Fruit fly (Drosophila melanogaster): ENCODE results near the gene CG7173.

Gene CG7173

DNA sequence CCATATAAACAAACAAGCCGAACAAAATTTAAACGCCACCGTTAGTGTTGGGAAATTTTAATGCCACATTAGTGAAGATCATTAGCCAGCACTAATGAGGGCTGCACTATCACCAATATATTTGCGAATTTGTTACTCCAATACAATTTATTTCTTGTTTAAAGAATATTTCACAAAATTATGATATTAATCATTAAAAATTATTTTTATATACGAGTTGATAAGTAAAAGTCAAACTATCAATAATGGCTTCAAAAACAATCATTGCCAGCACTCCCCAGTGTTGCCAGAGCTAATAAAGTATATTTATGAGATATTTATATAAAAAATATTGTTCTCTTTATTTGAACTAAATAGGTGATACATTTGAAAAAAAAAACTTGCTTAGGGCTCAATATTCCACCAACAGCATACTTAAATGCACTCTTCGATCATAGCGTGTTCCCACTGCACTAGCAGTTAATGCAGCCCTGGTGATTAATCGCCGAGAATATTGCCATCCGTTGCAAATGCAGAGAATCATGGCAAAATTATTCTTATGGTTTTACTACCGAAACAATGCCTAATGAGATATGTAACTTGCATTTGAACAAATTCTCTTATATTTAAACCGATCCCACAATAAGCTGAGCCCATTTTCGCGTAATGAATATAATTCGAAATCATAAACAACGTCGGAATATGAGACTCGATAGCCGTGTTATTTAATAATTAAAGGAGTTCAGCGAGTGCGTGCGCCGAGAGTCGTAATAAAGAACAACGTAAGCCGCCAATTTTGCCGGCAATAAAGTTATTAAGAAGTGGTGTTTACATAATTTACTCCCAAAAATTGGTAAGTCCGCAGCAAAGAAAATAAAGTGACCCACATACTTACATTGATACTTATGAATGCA lies 42.0 kb downstream of the CG7173 start, which contains the start of the genes SAK and Cdk12:
Gene SAK, minus strand, starts transcription at position 65 of the 893 bp plus-strand sequence.
Gene Cdk12, plus strand, starts transcription at position 484 of the 893 bp plus-strand sequence.
- peak; percentile 86 for TF ChIP-seq CG17801 (GFP tag; optimal IDR thresholded peaks at IDR 0.05; ENCODE audit: partially characterized antibody)

DNA sequence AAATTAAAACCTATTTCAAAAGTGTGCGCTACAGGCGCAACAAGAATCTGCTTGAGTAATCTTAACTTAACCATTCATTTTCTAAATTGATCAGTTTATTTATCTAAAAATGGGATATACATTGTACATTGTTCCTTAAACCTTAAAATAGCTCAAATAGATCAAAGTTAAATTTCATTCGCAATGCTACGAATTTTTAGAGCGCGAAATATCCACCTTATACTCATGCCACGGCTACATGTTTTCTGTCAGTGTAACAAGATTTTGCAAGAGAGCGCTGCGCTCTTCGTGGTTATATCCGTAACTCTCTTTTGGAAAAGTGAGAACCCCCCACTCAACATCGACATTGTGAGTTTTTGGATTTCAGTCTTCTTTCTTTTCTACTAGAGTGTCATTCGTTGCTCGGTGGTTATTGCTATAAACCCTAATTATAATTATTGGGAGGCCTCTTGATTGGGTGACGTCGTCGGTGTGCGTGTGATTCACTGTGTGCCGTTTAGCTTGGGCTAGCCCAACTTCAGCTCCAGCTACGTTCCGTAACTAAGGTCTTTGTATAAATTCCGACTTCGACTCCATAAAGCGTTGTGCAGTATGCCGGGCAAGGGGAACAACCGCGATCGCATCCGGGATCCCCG lies 48.4 kb downstream of the CG7173 start:
- peak; percentile 30 for TF ChIP-seq CG17801 (GFP tag; optimal IDR thresholded peaks at IDR 0.05; ENCODE audit: partially characterized antibody)

DNA sequence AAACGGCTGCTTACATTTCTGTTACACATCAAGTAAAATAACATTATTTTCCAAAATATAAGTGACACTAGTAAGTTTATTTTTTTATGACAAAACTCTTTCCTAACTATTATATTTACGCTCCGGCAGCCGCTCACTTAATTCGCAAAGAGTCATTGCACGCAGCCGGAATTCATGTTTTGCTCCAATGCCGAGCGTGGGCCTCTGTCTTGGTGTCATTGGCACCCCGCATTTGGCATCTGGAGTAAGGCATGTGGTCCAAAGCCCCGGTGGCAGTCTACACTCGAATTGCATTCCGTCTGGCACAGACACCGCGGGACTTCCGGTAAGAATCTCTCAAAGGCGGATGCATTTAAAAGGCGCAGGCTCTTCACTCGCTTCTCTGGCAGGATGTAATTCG lies 49.4 kb downstream of the CG7173 start:
- no peak for TF ChIP-seq CG17801 (GFP tag; optimal IDR thresholded peaks at IDR 0.05; ENCODE audit: partially characterized antibody)

DNA sequence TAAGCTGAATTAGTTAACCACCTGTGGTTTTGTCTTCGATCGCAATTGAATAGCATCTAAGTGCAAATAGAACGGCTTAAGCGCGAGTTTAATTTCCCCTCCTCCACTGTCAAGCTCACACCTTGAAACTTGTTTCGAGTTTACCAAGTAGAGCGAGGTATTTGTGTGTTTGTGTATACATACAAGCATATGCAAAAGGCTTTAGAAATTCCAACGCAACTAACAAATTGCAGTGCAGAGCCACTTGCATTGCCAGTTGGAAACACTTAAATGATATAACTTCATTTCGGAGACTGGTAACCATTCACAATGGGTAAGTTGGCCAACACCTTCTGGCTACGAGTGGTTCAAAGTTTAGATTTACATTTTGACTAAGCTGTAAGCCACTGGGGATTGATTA lies 50.1 kb downstream of the CG7173 start:
- TF ChIP-seq CG17801 (GFP tag; optimal IDR thresholded peaks at IDR 0.05; ENCODE audit: partially characterized antibody), result no peak

DNA sequence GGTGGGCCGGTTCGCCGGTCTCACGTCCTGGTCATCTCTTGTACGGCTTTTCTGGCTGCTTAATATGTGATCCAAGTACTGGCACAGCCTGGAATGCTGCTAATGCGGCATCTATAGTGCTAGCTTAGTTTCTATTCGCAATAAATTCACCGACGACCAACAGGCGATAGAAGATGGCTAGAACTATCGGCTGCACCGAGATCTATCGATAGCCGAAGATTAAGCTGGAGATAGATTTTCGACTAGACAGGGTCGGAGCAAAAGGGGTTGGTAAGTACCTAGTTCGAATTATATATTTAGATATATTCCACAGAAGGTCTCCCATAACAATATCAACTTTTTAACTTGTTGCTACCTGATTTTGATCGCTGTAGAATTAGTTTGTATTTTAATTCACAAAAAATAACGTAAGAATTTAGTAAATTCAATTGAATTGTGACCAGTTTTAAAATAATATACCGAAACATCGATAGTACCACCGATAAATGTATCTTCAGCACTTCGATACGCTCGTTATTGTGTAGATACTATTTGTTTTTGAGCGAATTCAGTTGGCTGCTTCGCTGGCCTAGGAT lies 50.6 kb downstream of the CG7173 start, which contains the start of the genes Glg1 and M6:
Gene Glg1, minus strand, starts transcription at position 185 of the 575 bp plus-strand sequence.
Gene M6, plus strand, starts transcription at position 499 of the 575 bp plus-strand sequence.
- peak; percentile 39 for TF ChIP-seq CG17801 (GFP tag; optimal IDR thresholded peaks at IDR 0.05; ENCODE audit: partially characterized antibody)
